Worm (Caenorhabditis elegans): Measurements from ENCODE around the gene acl-9.
A peak's percentile ranks its signal among the peaks of the same experiment; 100 is the strongest.

acl-9 gene

ce11 chrV:6485109-6485508, 32.1 kb downstream of the acl-9 start:
- TF ChIP-seq nhr-76 (tag; optimal IDR thresholded peaks at IDR 0.05) (no peak), mep-1 (tag; optimal IDR thresholded peaks at IDR 0.05) (no peak), blmp-1 (tag; optimal IDR thresholded peaks at IDR 0.05) (no peak), nhr-71 (tag; optimal IDR thresholded peaks at IDR 0.05) (no peak)

ce11 chrV:6487878-6488277, 34.9 kb downstream of the acl-9 start:
- TF ChIP-seq nhr-90 (tag; optimal IDR thresholded peaks at IDR 0.05; ENCODE audit: poor library complexity), result no peak
- no peak for TF ChIP-seq unc-62 (GFP tag; optimal IDR thresholded peaks at IDR 0.05)
- no peak for TF ChIP-seq zip-4 (GFP tag; optimal IDR thresholded peaks at IDR 0.05)
- TF ChIP-seq elt-2 (tag; optimal IDR thresholded peaks at IDR 0.05), result peak; percentile 46
- no peak for TF ChIP-seq Y116A8C.19 (tag; optimal IDR thresholded peaks at IDR 0.05; ENCODE audit: borderline replicate concordance)

ce11 chrV:6488849-6489248, 35.8 kb downstream of the acl-9 start, which contains the start of gene lec-10:
Gene lec-10, minus strand, starts transcription at chrV:6489120.
- TF ChIP-seq zag-1 (tag; optimal IDR thresholded peaks at IDR 0.05) (no peak), lin-35 (GFP tag; optimal IDR thresholded peaks at IDR 0.05) (peak in 1 of 2 experiments; percentile 47), elt-2 (tag; optimal IDR thresholded peaks at IDR 0.05) (peak; percentile 87), jun-1 (tag; optimal IDR thresholded peaks at IDR 0.05) (peak; percentile 39), pqm-1 (tag; optimal IDR thresholded peaks at IDR 0.05) (peak; percentile 81), nhr-20 (tag; optimal IDR thresholded peaks at IDR 0.05) (peak; percentile 5)

- TF ChIP-seq lin-35 (GFP tag; optimal IDR thresholded peaks at IDR 0.05) (peak in 1 of 2 experiments; percentile 8), elt-2 (tag; optimal IDR thresholded peaks at IDR 0.05) (peak; percentile 67), ama-1 (optimal IDR thresholded peaks at IDR 0.05) (no peak)
Measured at ce11 chrV:6492497-6492896, 39.5 kb downstream of the acl-9 start.

- TF ChIP-seq nhr-85 (tag) (peak; percentile 65), efl-1 (optimal IDR thresholded peaks at IDR 0.05) (no peak), efl-1 (GFP tag; optimal IDR thresholded peaks at IDR 0.05 in 1 of 2) (no peak)
Measured at ce11 chrV:6493821-6494220, 40.8 kb downstream of the acl-9 start, which contains the start of gene cpt-6. Gene cpt-6, minus strand, starts transcription at chrV:6493921.

- TF ChIP-seq nhr-11 (tag; optimal IDR thresholded peaks at IDR 0.05) (no peak), blmp-1 (tag; optimal IDR thresholded peaks at IDR 0.05) (peak; percentile 94)
Measured at ce11 chrV:6495353-6495752, 42.3 kb downstream of the acl-9 start.

- TF ChIP-seq egl-13 (tag; optimal IDR thresholded peaks at IDR 0.05) (no peak), grh-1 (GFP tag; IDR thresholded peaks at IDR 0.05) (no peak), C04F5.9 (tag; optimal IDR thresholded peaks at IDR 0.05) (no peak)
Measured at ce11 chrV:6496611-6497158, 43.7 kb downstream of the acl-9 start, which contains the start of gene dgtr-1. Gene dgtr-1, plus strand, starts transcription at chrV:6497108.

ce11 chrV:6498441-6498840, 45.4 kb downstream of the acl-9 start:
- TF ChIP-seq lin-14 (GFP tag; optimal IDR thresholded peaks at IDR 0.05), result peak; percentile 11
- TF ChIP-seq C04F5.9 (tag; optimal IDR thresholded peaks at IDR 0.05), result no peak

ce11 chrV:6498903-6499302, 45.9 kb downstream of the acl-9 start, which contains the start of gene W01A11.1:
Gene W01A11.1, plus strand, starts transcription at chrV:6499224.
- TF ChIP-seq unc-86 (tag; optimal IDR thresholded peaks at IDR 0.05) (no peak), tbx-2 (tag; optimal IDR thresholded peaks at IDR 0.05) (no peak)

Measured in whole organism, L1 larva.